Worm (Caenorhabditis elegans) whole organism, mixed stage, embryonic: ENCODE measurements around the gene str-199.

ENCODE experiments used
- bed-3 ChIP-seq: fragments of 200-800 bp; sonication (Bioruptor generic); optimal IDR thresholded peaks from 3 replicates; lab custom pipeline; 2018; ENCODE audit warnings: mild to moderate bottlenecking, missing genetic modification characterization, moderate library complexity, missing compliant biosample characterization
- ceh-43 ChIP-seq: fragments of 200-800 bp; sonication (Bioruptor generic); optimal IDR thresholded peaks from 2 replicates; lab custom pipeline; 2018; ENCODE audit warnings: mild to moderate bottlenecking, missing genetic modification characterization, moderate library complexity, missing compliant biosample characterization
- ceh-83 ChIP-seq: fragments of 200-800 bp; sonication (Bioruptor generic); optimal IDR thresholded peaks from 2 replicates; lab custom pipeline; 2018; ENCODE audit warnings: mild to moderate bottlenecking, missing genetic modification characterization, missing compliant biosample characterization
- cnd-1 ChIP-seq: fragments of 200-800 bp; sonication (Bioruptor generic); optimal IDR thresholded peaks from 2 replicates; lab custom pipeline; 2018; ENCODE audit warnings: mild to moderate bottlenecking, missing genetic modification characterization, missing compliant biosample characterization
- elt-3 ChIP-seq: fragments of 150-350 bp; optimal IDR thresholded peaks from 2 replicates; lab custom pipeline; 2014; ENCODE audit warnings: missing biosample characterization, missing genetic modification characterization
- flh-1 ChIP-seq: fragments of 200-800 bp; sonication (Bioruptor generic); optimal IDR thresholded peaks from 2 replicates; lab custom pipeline; 2018; ENCODE audit warnings: mild to moderate bottlenecking, missing genetic modification characterization, moderate library complexity, missing compliant biosample characterization
- ham-2 ChIP-seq: fragments of 200-800 bp; sonication (Bioruptor generic); optimal IDR thresholded peaks from 2 replicates; lab custom pipeline; 2018; ENCODE audit warnings: mild to moderate bottlenecking, missing genetic modification characterization, missing compliant biosample characterization
- hlh-1 ChIP-seq: fragments of 150-350 bp; optimal IDR thresholded peaks from 2 replicates; lab custom pipeline; 2014; ENCODE audit warnings: missing biosample characterization, missing genetic modification reagents, missing genetic modification characterization
- lin-13 ChIP-seq: fragments of 150-350 bp; optimal IDR thresholded peaks from 2 replicates; lab custom pipeline; 2014; ENCODE audit warnings: missing biosample characterization, missing genetic modification characterization
- lsy-2 ChIP-seq: fragments of 150-350 bp; optimal IDR thresholded peaks from 2 replicates; lab custom pipeline; 2014; ENCODE audit warnings: missing biosample characterization, missing genetic modification characterization
- mab-5 ChIP-seq: fragments of 150-350 bp; optimal IDR thresholded peaks from 2 replicates; lab custom pipeline; 2014; ENCODE audit warnings: missing biosample characterization, missing genetic modification characterization
- nhr-2 ChIP-seq: fragments of 150-350 bp; optimal IDR thresholded peaks from 2 replicates; lab custom pipeline; 2014; ENCODE audit warnings: missing biosample characterization, missing genetic modification characterization
- nhr-237 ChIP-seq: fragments of 150-350 bp; optimal IDR thresholded peaks from 2 replicates; lab custom pipeline; 2014; ENCODE audit warnings: missing biosample characterization, missing genetic modification characterization
- nhr-76 ChIP-seq: sonication (generic microtip); optimal IDR thresholded peaks from 2 replicates; lab custom pipeline; 2017; ENCODE audit warnings: missing biosample characterization, missing genetic modification characterization
- pha-4 ChIP-seq: fragments of 150-350 bp; optimal IDR thresholded peaks from 2 replicates; lab custom pipeline; 2018; ENCODE audit warnings: missing biosample characterization, missing genetic modification reagents, missing genetic modification characterization
- sem-2 ChIP-seq: fragments of 200-800 bp; sonication (Bioruptor generic); optimal IDR thresholded peaks from 2 replicates; lab custom pipeline; 2018; ENCODE audit warnings: mild to moderate bottlenecking, missing genetic modification characterization, missing compliant biosample characterization
- sptf-1 ChIP-seq: sonication (generic microtip); optimal IDR thresholded peaks from 2 replicates; lab custom pipeline; 2017; ENCODE audit warnings: mild to moderate bottlenecking, missing genetic modification characterization, moderate library complexity, missing compliant biosample characterization
- tbx-8 ChIP-seq: fragments of 200-800 bp; sonication (Bioruptor generic); optimal IDR thresholded peaks from 2 replicates; lab custom pipeline; 2018; ENCODE audit warnings: mild to moderate bottlenecking, missing genetic modification characterization, moderate library complexity, missing compliant biosample characterization
- unc-39 ChIP-seq: fragments of 150-350 bp; optimal IDR thresholded peaks from 2 replicates; lab custom pipeline; 2014; ENCODE audit warnings: missing biosample characterization, missing genetic modification characterization
- unc-62 ChIP-seq: fragments of 150-350 bp; optimal IDR thresholded peaks from 2 replicates; lab custom pipeline; 2014; ENCODE audit warnings: missing biosample characterization, missing genetic modification reagents, missing genetic modification characterization
- ztf-11 ChIP-seq: fragments of 150-350 bp; optimal IDR thresholded peaks from 2 replicates; lab custom pipeline; 2014; ENCODE audit warnings: missing biosample characterization, missing genetic modification characterization

Gene str-199

DNA sequence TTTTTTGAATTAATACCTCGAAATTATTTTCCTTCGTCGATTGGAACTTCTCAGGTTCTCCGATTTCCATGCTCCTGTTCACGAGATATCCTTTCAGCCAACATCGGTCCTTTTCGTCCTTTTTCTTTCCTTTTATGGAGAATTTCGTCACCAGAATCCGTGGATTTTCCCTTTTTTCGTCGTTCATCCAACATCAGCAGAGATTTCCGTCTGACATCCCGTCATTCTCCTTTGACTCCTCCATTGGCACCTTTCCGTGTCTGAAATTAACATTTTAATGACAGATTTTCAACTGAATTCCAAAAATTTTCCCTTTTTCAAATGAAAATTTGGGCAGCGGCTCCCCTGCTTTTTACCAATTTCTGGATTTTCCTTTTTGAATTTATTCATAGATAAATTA is 35.4 kb downstream of the str-199 start:
- TF ChIP-seq bed-3 (GFP tag; lab: Kevin White, UChicago), result no peak
- no peak for TF ChIP-seq sem-2
- no peak for TF ChIP-seq nhr-2 (tag; lab: Kevin White, UChicago)
- no peak for TF ChIP-seq pha-4
- TF ChIP-seq tbx-8 (GFP tag; lab: Kevin White, UChicago), result no peak
- no peak for TF ChIP-seq unc-39 (tag; lab: Kevin White, UChicago)
- no peak for TF ChIP-seq unc-62 (GFP tag; lab: Kevin White, UChicago)
- no peak for TF ChIP-seq elt-3
- no peak for TF ChIP-seq mab-5 (tag; lab: Kevin White, UChicago)
- no peak for TF ChIP-seq sptf-1 (tag; lab: Kevin White, UChicago)
- no peak for TF ChIP-seq ceh-83
- no peak for TF ChIP-seq ceh-43 (GFP tag; lab: Kevin White, UChicago)
- no peak for TF ChIP-seq nhr-237 (tag; lab: Kevin White, UChicago)
- no peak for TF ChIP-seq lsy-2 (tag; lab: Kevin White, UChicago)
- no peak for TF ChIP-seq hlh-1 (tag; lab: Kevin White, UChicago)
- TF ChIP-seq nhr-76, result no peak
- TF ChIP-seq, all 35 proteins: peak for 0

DNA sequence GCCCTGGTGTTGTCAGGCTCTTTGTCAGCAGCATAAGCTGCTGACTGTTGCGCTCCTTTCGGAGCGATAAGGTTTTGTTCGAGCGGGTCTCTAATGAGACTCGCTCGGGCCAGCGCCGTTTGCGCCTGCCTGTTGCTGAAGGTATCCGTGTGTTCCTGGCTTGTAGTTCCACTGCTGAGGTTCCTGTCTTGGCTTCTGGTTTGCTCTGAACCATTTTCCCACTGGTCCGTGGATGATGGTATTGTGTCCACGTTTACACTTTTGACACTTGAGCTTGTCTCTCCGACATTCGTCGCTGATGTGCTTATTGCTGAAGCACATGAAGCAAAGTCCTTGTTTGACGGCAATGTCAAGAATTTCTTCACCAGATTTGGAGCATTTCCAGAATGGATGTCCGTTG is 39.0 kb downstream of the str-199 start:
- TF ChIP-seq cnd-1 (tag; lab: Kevin White, UChicago) (no peak), ham-2 (GFP tag; lab: Kevin White, UChicago) (no peak), elt-3 (no peak), ztf-11 (no peak), unc-39 (tag; lab: Kevin White, UChicago) (no peak), ceh-43 (GFP tag; lab: Kevin White, UChicago) (no peak), lin-13 (tag; lab: Kevin White, UChicago) (no peak), flh-1 (GFP tag; lab: Kevin White, UChicago) (no peak)
